Worm (Caenorhabditis elegans) whole organism, L4/young adult: ENCODE data around the gene F49H6.15.

Experiments
- W03F9.2 ChIP-seq: fragments of 150-350 bp; optimal IDR thresholded peaks from 2 replicates; lab custom pipeline; 2014; ENCODE audit warnings: missing biosample characterization, missing genetic modification characterization
- dao-5 ChIP-seq: sonication (generic microtip); optimal IDR thresholded peaks from 2 replicates; lab custom pipeline; 2016; ENCODE audit warnings: missing genotype, missing genetic modification characterization, moderate library complexity, missing compliant biosample characterization
- him-1 ChIP-seq: sonication (generic microtip); optimal IDR thresholded peaks from 2 replicates; lab custom pipeline; 2016; ENCODE audit warnings: missing genotype, missing genetic modification reagents, missing genetic modification characterization, missing compliant biosample characterization

ce11 chrV:16987783-16988182 lies 38.4 kb downstream of the F49H6.15 start:
- TF ChIP-seq him-1 (tag; lab: Kevin White, UChicago), result no peak
- TF ChIP-seq dao-5 (tag; lab: Kevin White, UChicago), result no peak
- no peak for TF ChIP-seq W03F9.2 (tag; lab: Kevin White, UChicago)
